Worm (Caenorhabditis elegans) whole organism, L1 larva: Measurements from ENCODE around the gene C06A6.2.

ENCODE experiments used
- nhr-11 ChIP-seq: fragments of 150-350 bp; optimal IDR thresholded peaks from 2 replicates; lab custom pipeline; 2014; ENCODE audit warnings: missing biosample characterization, missing genetic modification characterization
- nhr-237 ChIP-seq: fragments of 150-350 bp; optimal IDR thresholded peaks from 2 replicates; lab custom pipeline; 2014; ENCODE audit warnings: missing biosample characterization, missing genetic modification characterization

DNA sequence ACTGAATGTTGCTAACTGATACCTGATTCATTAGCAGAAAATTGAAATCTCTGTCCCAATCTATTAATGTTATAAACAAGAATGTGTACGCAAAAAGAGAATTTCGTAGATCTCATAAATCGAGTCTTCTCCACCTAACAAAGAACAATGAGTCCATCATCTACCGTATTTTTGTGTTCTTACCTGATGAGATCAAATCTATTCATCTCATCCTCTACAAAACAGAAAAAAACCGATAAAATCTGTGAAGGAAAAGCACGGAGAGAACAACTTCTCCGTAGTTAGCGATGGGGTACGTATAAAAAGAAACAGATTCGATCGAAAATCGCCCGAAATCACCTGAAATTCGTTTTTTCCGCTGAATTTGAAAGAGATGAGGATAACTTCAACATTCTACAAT lies 37.8 kb upstream of the C06A6.2 start, which contains the start of gene C33H5.1:
- TF ChIP-seq nhr-237 (tag; lab: Kevin White, UChicago) (no peak), nhr-11 (tag; lab: Kevin White, UChicago) (no peak)
